Worm (Caenorhabditis elegans) whole organism, L3 larva: Measurements from ENCODE around the gene F20A1.2.

Experiments
- R02D3.7 ChIP-seq: fragments of 150-350 bp; optimal IDR thresholded peaks from 2 replicates; lab custom pipeline; 2014; ENCODE audit warnings: missing biosample characterization, missing genetic modification characterization
- aly-2 ChIP-seq: fragments of 150-350 bp; optimal IDR thresholded peaks from 2 replicates; lab custom pipeline; 2014; ENCODE audit warnings: missing biosample characterization, missing genetic modification characterization
- ceh-16 ChIP-seq: sonication (generic microtip); optimal IDR thresholded peaks from 2 replicates; lab custom pipeline; 2017; ENCODE audit warnings: missing biosample characterization, missing genetic modification characterization
- ceh-82 ChIP-seq: fragments of 150-350 bp; optimal IDR thresholded peaks from 2 replicates; lab custom pipeline; 2014; ENCODE audit warnings: missing biosample characterization, missing genetic modification characterization
- daf-12 ChIP-seq: fragments of 150-350 bp; optimal IDR thresholded peaks from 2 replicates; lab custom pipeline; 2014; ENCODE audit warnings: missing biosample characterization, missing genetic modification reagents, missing genetic modification characterization
- elt-3 ChIP-seq, 3 experiments: fragments of 150-350 bp in 1 of 3; sonication (generic microtip) in 2 of 3; optimal IDR thresholded peaks; 2 replicates in 2 of 3; 4 replicates in 1 of 3; lab custom pipeline; 2014 to 2017; ENCODE audit warnings: missing biosample characterization in 3 of 3, missing genetic modification characterization in 3 of 3
- eor-1 ChIP-seq, 2 experiments: fragments of 150-350 bp; optimal IDR thresholded peaks; 2 replicates each; lab custom pipeline; 2014 to 2018; ENCODE audit warnings: missing biosample characterization in 2 of 2, missing genetic modification characterization in 2 of 2
- fkh-10 ChIP-seq: sonication (generic microtip); optimal IDR thresholded peaks from 2 replicates; lab custom pipeline; 2017; ENCODE audit warnings: missing biosample characterization, missing genetic modification reagents, missing genetic modification characterization
- fos-1 ChIP-seq: fragments of 150-350 bp; optimal IDR thresholded peaks from 2 replicates; lab custom pipeline; 2014; ENCODE audit warnings: missing biosample characterization, missing genetic modification characterization
- jun-1 ChIP-seq: fragments of 150-350 bp; optimal IDR thresholded peaks from 2 replicates; lab custom pipeline; 2014; ENCODE audit warnings: missing biosample characterization, missing genetic modification reagents, missing genetic modification characterization
- lin-15B ChIP-seq: fragments of 150-350 bp; optimal IDR thresholded peaks from 2 replicates; lab custom pipeline; 2014; ENCODE audit warnings: missing biosample characterization, missing genetic modification characterization
- lin-39 ChIP-seq: fragments of 150-350 bp; optimal IDR thresholded peaks from 2 replicates; lab custom pipeline; 2018; ENCODE audit warnings: missing biosample characterization, missing genetic modification reagents, missing genetic modification characterization
- lsy-12 ChIP-seq: sonication (generic microtip); optimal IDR thresholded peaks from 2 replicates; lab custom pipeline; 2016; ENCODE audit warnings: mild to moderate bottlenecking, missing genetic modification characterization, missing compliant biosample characterization
- nfya-1 ChIP-seq: sonication (generic microtip); optimal IDR thresholded peaks from 2 replicates; lab custom pipeline; 2017; ENCODE audit warnings: missing genetic modification characterization, mild to moderate bottlenecking, missing compliant biosample characterization, antibody characterized with exemption, moderate library complexity; ENCODE audit not compliant: insufficient read depth
- nhr-11 ChIP-seq: fragments of 150-350 bp; optimal IDR thresholded peaks from 2 replicates; lab custom pipeline; 2014; ENCODE audit warnings: missing biosample characterization, missing genetic modification characterization
- nhr-12 ChIP-seq: fragments of 150-350 bp; optimal IDR thresholded peaks from 2 replicates; lab custom pipeline; 2014; ENCODE audit warnings: missing biosample characterization, missing genetic modification characterization
- nhr-237 ChIP-seq: fragments of 150-350 bp; optimal IDR thresholded peaks from 2 replicates; lab custom pipeline; 2014; ENCODE audit warnings: missing biosample characterization, missing genetic modification characterization
- nhr-25 ChIP-seq: sonication (generic microtip); optimal IDR thresholded peaks from 2 replicates; lab custom pipeline; 2017; ENCODE audit warnings: missing biosample characterization, missing genetic modification characterization
- nhr-28 ChIP-seq: fragments of 150-350 bp; optimal IDR thresholded peaks from 2 replicates; lab custom pipeline; 2014; ENCODE audit warnings: missing biosample characterization, missing genetic modification characterization
- nhr-43 ChIP-seq: sonication (generic microtip); optimal IDR thresholded peaks from 2 replicates; lab custom pipeline; 2016; ENCODE audit warnings: mild to moderate bottlenecking, missing genetic modification characterization, missing compliant biosample characterization; ENCODE audit not compliant: poor library complexity, severe bottlenecking
- nhr-67 ChIP-seq: fragments of 150-350 bp; optimal IDR thresholded peaks from 2 replicates; lab custom pipeline; 2014; ENCODE audit warnings: missing biosample characterization, missing genetic modification characterization
- nhr-76 ChIP-seq: fragments of 150-350 bp; sonication (generic microtip); optimal IDR thresholded peaks from 5 replicates; lab custom pipeline; 2014; ENCODE audit warnings: missing biosample characterization, missing genetic modification characterization
- nhr-77 ChIP-seq: fragments of 150-350 bp; optimal IDR thresholded peaks from 2 replicates; lab custom pipeline; 2014; ENCODE audit warnings: missing biosample characterization, missing genetic modification characterization
- pha-4 ChIP-seq: fragments of 150-350 bp; optimal IDR thresholded peaks from 2 replicates; lab custom pipeline; 2014; ENCODE audit warnings: missing biosample characterization, missing genetic modification reagents, missing genetic modification characterization
- sea-2 ChIP-seq: fragments of 150-350 bp; sonication (generic microtip); optimal IDR thresholded peaks from 4 replicates; lab custom pipeline; 2014; ENCODE audit warnings: missing biosample characterization, missing genetic modification reagents, missing genetic modification characterization
- skn-1 ChIP-seq: fragments of 150-350 bp; optimal IDR thresholded peaks from 2 replicates; lab custom pipeline; 2014; ENCODE audit warnings: missing biosample characterization, missing genetic modification characterization
- tbx-2 ChIP-seq: sonication (generic microtip); optimal IDR thresholded peaks from 2 replicates; lab custom pipeline; 2016; ENCODE audit warnings: mild to moderate bottlenecking, missing genetic modification characterization, missing compliant biosample characterization
- unc-62 ChIP-seq: fragments of 150-350 bp; sonication (generic microtip); optimal IDR thresholded peaks from 4 replicates; lab custom pipeline; 2014; ENCODE audit warnings: missing biosample characterization, missing genetic modification reagents, missing genetic modification characterization
- ztf-11 ChIP-seq: fragments of 150-350 bp; optimal IDR thresholded peaks from 2 replicates; lab custom pipeline; 2014; ENCODE audit warnings: missing biosample characterization, missing genetic modification characterization
- ztf-4 ChIP-seq: fragments of 150-350 bp; optimal IDR thresholded peaks from 2 replicates; lab custom pipeline; 2014; ENCODE audit warnings: missing biosample characterization, missing genetic modification characterization

F20A1.2 gene

DNA sequence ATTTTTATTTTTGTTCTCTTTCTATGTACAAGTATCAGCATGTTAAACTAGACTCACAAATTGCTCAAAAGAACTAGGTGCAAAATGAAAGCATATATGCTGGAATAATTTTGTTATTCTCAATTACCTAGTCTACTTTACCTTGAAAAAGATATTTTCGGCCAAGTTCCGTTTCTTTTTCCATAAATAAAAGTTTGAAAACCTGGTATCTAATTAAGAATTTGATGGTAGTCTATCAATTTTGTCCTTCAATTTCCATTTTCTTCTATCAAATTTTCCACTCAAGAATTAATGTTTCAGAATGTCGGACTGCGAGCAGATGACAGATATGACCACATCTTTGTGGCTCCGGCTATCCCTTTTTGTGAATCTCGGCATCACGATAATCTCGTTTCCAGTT, 42.3 kb upstream of the F20A1.2 start, which contains the start of gene srab-4:
srab-4 (plus strand) TSS at position 301 of the 400 bp plus-strand sequence.
- TF ChIP-seq lsy-12, result no peak
- TF ChIP-seq, all 47 proteins: peak for 0

ce11 chrV:7005964-7006363, 40.1 kb upstream of the F20A1.2 start, which contains the start of gene spig-10:
Gene spig-10, plus strand, starts transcription at chrV:7006264.
- no peak for TF ChIP-seq fkh-10 (GFP tag; lab: Kevin White, UChicago)
- TF ChIP-seq pha-4 (tag; lab: Kevin White, UChicago), result no peak
- no peak for TF ChIP-seq nhr-76 (tag; lab: Kevin White, UChicago)
- no peak for TF ChIP-seq ztf-4
- no peak for TF ChIP-seq fos-1
- no peak for TF ChIP-seq nhr-77
- TF ChIP-seq R02D3.7 (tag; lab: Kevin White, UChicago), result no peak
- no peak for TF ChIP-seq nhr-11 (tag; lab: Kevin White, UChicago)
- TF ChIP-seq elt-3 (tag; optimal IDR thresholded peaks at IDR 0.05; lab: Kevin White, UChicago), result no peak
- TF ChIP-seq aly-2 (tag; lab: Kevin White, UChicago), result no peak

ce11 chrV:7007307-7007706, 38.8 kb upstream of the F20A1.2 start, which contains the start of gene drd-10:
Gene drd-10, plus strand, starts transcription at chrV:7007607.
- TF ChIP-seq ztf-11 (tag; lab: Kevin White, UChicago) (no peak), nhr-28 (tag; lab: Kevin White, UChicago) (no peak), skn-1 (no peak), nhr-76 (tag; lab: Kevin White, UChicago) (no peak), lin-15B (tag; lab: Kevin White, UChicago) (no peak)

- TF ChIP-seq nhr-11 (tag; lab: Kevin White, UChicago), result no peak
- no peak for TF ChIP-seq nfya-1
- no peak for TF ChIP-seq ceh-82
- no peak for TF ChIP-seq ceh-16 (tag; lab: Kevin White, UChicago)
- no peak for TF ChIP-seq nhr-12 (tag; lab: Kevin White, UChicago)
- no peak for TF ChIP-seq eor-1 (tag; optimal IDR thresholded peaks at IDR 0.05; lab: Kevin White, UChicago)
- TF ChIP-seq pha-4 (tag; lab: Kevin White, UChicago), result no peak
- TF ChIP-seq elt-3 (tag; optimal IDR thresholded peaks at IDR 0.05; lab: Kevin White, UChicago), result no peak
- TF ChIP-seq tbx-2 (tag; lab: Kevin White, UChicago), result no peak
- TF ChIP-seq nhr-237 (tag; lab: Kevin White, UChicago), result no peak
- no peak for TF ChIP-seq fos-1
- no peak for TF ChIP-seq R02D3.7 (tag; lab: Kevin White, UChicago)
Measured at ce11 chrV:7009461-7009860, 36.6 kb upstream of the F20A1.2 start, which contains the start of gene C33G8.2. Gene C33G8.2, plus strand, starts transcription at chrV:7009761.

ce11 chrV:7012617-7013016, 33.5 kb upstream of the F20A1.2 start, which contains the start of gene srw-127:
Gene srw-127, plus strand, starts transcription at chrV:7012917.
- TF ChIP-seq jun-1 (tag; lab: Kevin White, UChicago) (no peak), fkh-10 (GFP tag; lab: Kevin White, UChicago) (no peak), skn-1 (no peak), lsy-12 (no peak), nhr-25 (tag; lab: Kevin White, UChicago) (no peak), lin-39 (tag; lab: Kevin White, UChicago) (no peak), ceh-16 (tag; lab: Kevin White, UChicago) (no peak), sea-2 (GFP tag; lab: Kevin White, UChicago) (no peak), nhr-28 (tag; lab: Kevin White, UChicago) (no peak), ztf-11 (tag; lab: Kevin White, UChicago) (no peak), nhr-43 (tag; lab: Kevin White, UChicago) (no peak), nhr-12 (tag; lab: Kevin White, UChicago) (no peak), R02D3.7 (tag; lab: Kevin White, UChicago) (no peak), unc-62 (GFP tag; lab: Kevin White, UChicago) (no peak), nhr-11 (tag; lab: Kevin White, UChicago) (no peak), daf-12 (tag; lab: Kevin White, UChicago) (no peak), fos-1 (no peak)

ce11 chrV:7015872-7016271, 30.2 kb upstream of the F20A1.2 start, which contains the start of gene C33G8.13:
Gene C33G8.13, minus strand, starts transcription at chrV:7015972.
- no peak for TF ChIP-seq nhr-67 (tag; lab: Kevin White, UChicago)
